Worm (Caenorhabditis elegans) whole organism, L2 larva: ENCODE results near the gene T08G3.6.

Experiments
- elt-1 ChIP-seq: fragments of 150-350 bp; optimal IDR thresholded peaks from 2 replicates; lab custom pipeline; 2014; ENCODE audit warnings: missing biosample characterization, missing genetic modification characterization
- mdl-1 ChIP-seq, 2 experiments: fragments of 150-350 bp in 1 of 2; sonication (generic microtip) in 1 of 2; optimal IDR thresholded peaks; 2 replicates each; lab custom pipeline; 2017; ENCODE audit warnings: missing biosample characterization in 2 of 2, missing genetic modification characterization in 2 of 2

DNA sequence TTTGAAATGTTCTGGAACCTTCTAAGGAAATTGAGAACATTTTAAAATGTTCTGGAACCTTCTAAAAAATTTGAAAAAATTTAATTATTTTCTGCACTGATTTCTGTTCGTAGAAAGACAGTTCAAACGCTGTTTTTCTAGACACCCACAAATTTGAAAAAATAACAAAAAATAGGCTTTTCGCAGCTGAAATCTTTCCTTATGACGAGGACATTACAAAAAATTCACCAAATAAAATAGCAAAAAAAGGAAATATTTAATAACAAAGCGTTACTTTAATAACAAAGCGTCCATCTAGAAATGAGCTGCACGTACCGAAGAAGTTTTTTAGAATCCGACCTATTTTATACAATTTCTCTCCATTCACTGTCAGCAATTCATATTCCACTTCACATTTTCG, 2.1 kb upstream of the T08G3.6 start, which contains the start of gene srh-141:
- no peak for TF ChIP-seq elt-1 (tag; lab: Kevin White, UChicago)
- TF ChIP-seq mdl-1 (tag; optimal IDR thresholded peaks at IDR 0.05; lab: Kevin White, UChicago): no peak
